ENCODE assay signal across 2 fruit fly cellular contexts in genomic region chr2L:16620384-16620908, dm6.
A peak's percentile ranks its signal among the peaks of the same experiment; 100 is the strongest.
TF ChIP-seq lines count a peak whose summit lies in the region.

No protein-coding gene starts in this region.

TF ChIP-seq in whole organism, embryonic, 481 proteins besides CTCF, POLR2A, EP300 and RAD21 (continued from another document and continues in another):
- TF ChIP-seq Hand (GFP tag; optimal IDR thresholded peaks at IDR 0.05; lab: Kevin White, UChicago) (no peak), Doc2 (GFP tag; IDR thresholded peaks at IDR 0.05; lab: Robert Waterston, UW) (no peak), Ets65A (GFP tag; lab: Kevin White, UChicago) (peak; percentile 94), stc (GFP tag; IDR thresholded peaks at IDR 0.05; lab: Robert Waterston, UW) (peak; percentile 72), MTF-1 (GFP tag; optimal IDR thresholded peaks at IDR 0.05; lab: Kevin White, UChicago; ENCODE audit: borderline replicate concordance) (peak; percentile 42), CG8290 (GFP tag; optimal IDR thresholded peaks at IDR 0.05; lab: Kevin White, UChicago) (peak; percentile 10), CG8290 (tag; optimal IDR thresholded peaks at IDR 0.05; lab: Kevin White, UChicago) (no peak), Ada2b (GFP tag; IDR thresholded peaks at IDR 0.05; lab: Robert Waterston, UW) (peak; percentile 41), D19A (tag; optimal IDR thresholded peaks at IDR 0.05; lab: Kevin White, UChicago) (peak; percentile 84), croc (GFP tag; conservative IDR thresholded peaks at IDR 0.05; lab: Robert Waterston, UW) (peak; percentile 81), nerfin-2 (GFP tag; IDR thresholded peaks at IDR 0.05; lab: Robert Waterston, UW; ENCODE audit: partially characterized antibody) (no peak), Mad (GFP tag; optimal IDR thresholded peaks at IDR 0.05; lab: Kevin White, UChicago) (no peak), bab2 (GFP tag; optimal IDR thresholded peaks at IDR 0.05; lab: Kevin White, UChicago) (no peak), trh (GFP tag; optimal IDR thresholded peaks at IDR 0.05; lab: Kevin White, UChicago) (peak; percentile 11), gfzf (GFP tag; optimal IDR thresholded peaks at IDR 0.05; lab: Kevin White, UChicago) (no peak), CG10321 (GFP tag; IDR thresholded peaks at IDR 0.05; lab: Robert Waterston, UW) (no peak), CG34422 (GFP tag; IDR thresholded peaks at IDR 0.05; lab: Robert Waterston, UW) (peak; percentile 61; the same call in 1 of the 3 replicates), gce (GFP tag; IDR thresholded peaks at IDR 0.05; lab: Robert Waterston, UW) (no peak), insv (GFP tag; optimal IDR thresholded peaks at IDR 0.05; lab: Kevin White, UChicago) (no peak), CG10274 (GFP tag; optimal IDR thresholded peaks at IDR 0.05; lab: Kevin White, UChicago) (peak; percentile 54), btn (GFP tag; optimal IDR thresholded peaks at IDR 0.05; lab: Kevin White, UChicago) (peak; percentile 47), CG12942 (GFP tag; optimal IDR thresholded peaks at IDR 0.05; lab: Kevin White, UChicago) (no peak), Atf-2 (GFP tag; optimal IDR thresholded peaks at IDR 0.05; lab: Kevin White, UChicago) (no peak), CG11398 (GFP tag; optimal IDR thresholded peaks at IDR 0.05; lab: Kevin White, UChicago) (no peak), CG10431 (GFP tag; optimal IDR thresholded peaks at IDR 0.05; lab: Kevin White, UChicago) (no peak), Nf-YB (GFP tag; optimal IDR thresholded peaks at IDR 0.05; lab: Kevin White, UChicago) (no peak), lmd (GFP tag; IDR thresholded peaks at IDR 0.05; lab: Robert Waterston, UW) (peak; percentile 77), CG11695 (GFP tag; IDR thresholded peaks at IDR 0.05; lab: Robert Waterston, UW) (peak; percentile 55; the same call in 1 of the 3 replicates), sr (GFP tag; IDR thresholded peaks at IDR 0.05; lab: Robert Waterston, UW) (no peak), CG1832 (GFP tag; optimal IDR thresholded peaks at IDR 0.05; lab: Kevin White, UChicago) (no peak), phol (tag; optimal IDR thresholded peaks at IDR 0.05; lab: Kevin White, UChicago) (peak; percentile 92), rib (GFP tag; IDR thresholded peaks at IDR 0.05; lab: Robert Waterston, UW) (no peak), CG15479 (GFP tag; optimal IDR thresholded peaks at IDR 0.05; lab: Kevin White, UChicago) (no peak), CG1233 (GFP tag; optimal IDR thresholded peaks at IDR 0.05; lab: Kevin White, UChicago) (peak; percentile 77), repo (GFP tag; optimal IDR thresholded peaks at IDR 0.05; lab: Kevin White, UChicago) (peak; percentile 11), CG1024 (GFP tag; IDR thresholded peaks at IDR 0.05; lab: Robert Waterston, UW) (peak; percentile 51; the same call in 1 of the 2 replicates), Asciz (GFP tag; optimal IDR thresholded peaks at IDR 0.05; lab: Kevin White, UChicago) (peak; percentile 91), Lim3 (GFP tag; IDR thresholded peaks at IDR 0.05; lab: Robert Waterston, UW) (no peak), CG2875 (GFP tag; optimal IDR thresholded peaks at IDR 0.05; lab: Kevin White, UChicago) (peak; percentile 84), CG17912 (GFP tag; optimal IDR thresholded peaks at IDR 0.05; lab: Kevin White, UChicago) (no peak), inv (GFP tag; IDR thresholded peaks at IDR 0.05; lab: Robert Waterston, UW; ENCODE audit: partially characterized antibody) (no peak), fu2 (GFP tag; optimal IDR thresholded peaks at IDR 0.05; lab: Kevin White, UChicago) (no peak), row (GFP tag; IDR thresholded peaks at IDR 0.05; lab: Robert Waterston, UW) (peak; percentile 74), CG3838 (GFP tag; optimal IDR thresholded peaks at IDR 0.05; lab: Kevin White, UChicago) (no peak), CoRest (tag; optimal IDR thresholded peaks at IDR 0.05; lab: Kevin White, UChicago) (peak; percentile 85), CG9727 (GFP tag; optimal IDR thresholded peaks at IDR 0.05; lab: Kevin White, UChicago) (peak; percentile 83), pros (GFP tag; optimal IDR thresholded peaks at IDR 0.05; lab: Kevin White, UChicago) (no peak), CG9932 (GFP tag; IDR thresholded peaks at IDR 0.05; lab: Robert Waterston, UW) (no peak), nom (GFP tag; optimal IDR thresholded peaks at IDR 0.05; lab: Kevin White, UChicago) (peak; percentile 50), zen2 (GFP tag; IDR thresholded peaks at IDR 0.05; lab: Robert Waterston, UW; ENCODE audit: partially characterized antibody) (no peak), toy (GFP tag; IDR thresholded peaks at IDR 0.05; lab: Robert Waterston, UW) (no peak), CG10267 (tag; optimal IDR thresholded peaks at IDR 0.05; lab: Kevin White, UChicago) (peak; percentile 83), gro (GFP tag; optimal IDR thresholded peaks at IDR 0.05; lab: Kevin White, UChicago) (no peak), CG14050 (GFP tag; IDR thresholded peaks at IDR 0.05; lab: Robert Waterston, UW) (peak; percentile 43; the same call in 1 of the 3 replicates), CG7556 (GFP tag; optimal IDR thresholded peaks at IDR 0.05; lab: Kevin White, UChicago) (peak; percentile 71), CG7372 (GFP tag; IDR thresholded peaks at IDR 0.05; lab: Robert Waterston, UW) (peak; percentile 38; the same call in 1 of the 2 replicates), CG4820 (GFP tag; optimal IDR thresholded peaks at IDR 0.05; lab: Kevin White, UChicago) (peak; percentile 86), CG6254 (GFP tag; optimal IDR thresholded peaks at IDR 0.05; lab: Kevin White, UChicago) (peak; percentile 80), fd64A (GFP tag; optimal IDR thresholded peaks at IDR 0.05; lab: Kevin White, UChicago) (peak; percentile 62), CG17802 (tag; optimal IDR thresholded peaks at IDR 0.05; lab: Kevin White, UChicago) (peak; percentile 61), knrl (GFP tag; IDR thresholded peaks at IDR 0.05; lab: Robert Waterston, UW; ENCODE audit: partially characterized antibody) (no peak), CG10959 (GFP tag; IDR thresholded peaks at IDR 0.05; lab: Robert Waterston, UW) (no peak), Jarid2 (GFP tag; optimal IDR thresholded peaks at IDR 0.05; lab: Kevin White, UChicago) (peak; percentile 31), CG12219 (GFP tag; optimal IDR thresholded peaks at IDR 0.05; lab: Kevin White, UChicago) (no peak), Lhr (GFP tag; optimal IDR thresholded peaks at IDR 0.05; lab: Kevin White, UChicago) (peak; percentile 20), ATbp (GFP tag; optimal IDR thresholded peaks at IDR 0.05; lab: Kevin White, UChicago) (peak; percentile 56), h (optimal IDR thresholded peaks at IDR 0.05; lab: Kevin White, UChicago) (no peak)

TF ChIP-seq in whole organism, prepupa, 60 proteins besides CTCF, POLR2A, EP300 and RAD21 (continued from another document):
- TF ChIP-seq OdsH (GFP tag; optimal IDR thresholded peaks at IDR 0.05; lab: Kevin White, UChicago) (peak; percentile 86), CG6792 (GFP tag; optimal IDR thresholded peaks at IDR 0.05; lab: Kevin White, UChicago) (peak; percentile 76), pdm3 (GFP tag; optimal IDR thresholded peaks at IDR 0.05; lab: Kevin White, UChicago) (peak; percentile 60), lz (GFP tag; optimal IDR thresholded peaks at IDR 0.05; lab: Kevin White, UChicago) (peak; percentile 89), fd59A (GFP tag; optimal IDR thresholded peaks at IDR 0.05; lab: Kevin White, UChicago) (peak; percentile 63), CG10669 (GFP tag; optimal IDR thresholded peaks at IDR 0.05; lab: Kevin White, UChicago) (peak; percentile 78), CG3032 (tag; optimal IDR thresholded peaks at IDR 0.05; lab: Kevin White, UChicago) (peak; percentile 76)
